Worm (Caenorhabditis elegans) whole organism, mixed stage, embryonic: Measurements from ENCODE around the gene C50F7.5.

Experiments used
- drap-1 ChIP-seq: fragments of 200-800 bp; sonication (Bioruptor generic); optimal IDR thresholded peaks from 3 replicates; lab custom pipeline; 2018; ENCODE audit warnings: mild to moderate bottlenecking, missing genetic modification characterization, missing compliant biosample characterization
- lin-13 ChIP-seq: fragments of 150-350 bp; optimal IDR thresholded peaks from 2 replicates; lab custom pipeline; 2014; ENCODE audit warnings: missing biosample characterization, missing genetic modification characterization
- unc-39 ChIP-seq: fragments of 150-350 bp; optimal IDR thresholded peaks from 2 replicates; lab custom pipeline; 2014; ENCODE audit warnings: missing biosample characterization, missing genetic modification characterization
- unc-62 ChIP-seq: fragments of 150-350 bp; optimal IDR thresholded peaks from 2 replicates; lab custom pipeline; 2014; ENCODE audit warnings: missing biosample characterization, missing genetic modification reagents, missing genetic modification characterization

DNA sequence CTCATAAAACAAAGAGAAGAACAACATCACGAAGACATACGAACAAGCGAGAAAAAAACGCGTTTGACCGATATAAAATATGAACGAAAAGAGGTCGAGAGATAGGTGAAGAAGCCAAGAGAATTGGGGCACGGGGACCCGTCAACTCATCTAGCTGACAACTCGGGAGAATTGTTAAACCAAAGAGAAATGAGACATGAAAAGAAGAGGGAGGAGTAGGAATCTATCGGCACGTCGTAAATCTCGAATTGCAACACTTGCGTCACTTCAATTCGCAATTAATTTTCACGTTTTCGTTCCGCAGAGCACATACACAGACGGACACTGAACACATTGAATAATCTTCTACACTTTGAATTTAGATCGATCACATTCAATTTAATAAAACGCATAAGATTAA, 3.0 kb upstream of the C50F7.5 start:
- TF ChIP-seq unc-62 (GFP tag; lab: Kevin White, UChicago) (peak; percentile 95), lin-13 (tag; lab: Kevin White, UChicago) (no peak), drap-1 (GFP tag; lab: Kevin White, UChicago) (no peak), unc-39 (tag; lab: Kevin White, UChicago) (no peak)
